Fruit fly (Drosophila melanogaster) whole organism, prepupa: ENCODE measurements around the gene Ada1-1.

Source experiments
- Blimp-1 ChIP-seq: fragments of 200-800 bp; sonication (Bioruptor generic); optimal IDR thresholded peaks from 3 replicates; lab custom pipeline; 2017; ENCODE audit warnings: missing biosample characterization, missing genetic modification characterization, mild to moderate bottlenecking, moderate library complexity, missing genetic modification reagents
- CG10631 ChIP-seq: fragments of 200-800 bp; sonication (Bioruptor generic); optimal IDR thresholded peaks from 2 replicates; lab custom pipeline; 2016; ENCODE audit warnings: missing biosample characterization, missing genetic modification characterization
- CG10669 ChIP-seq: fragments of 200-800 bp; sonication (Bioruptor generic); optimal IDR thresholded peaks from 3 replicates; lab custom pipeline; 2018; ENCODE audit warnings: missing biosample characterization, mild to moderate bottlenecking, missing genetic modification characterization, moderate library complexity
- CG11294 ChIP-seq: fragments of 200-800 bp; sonication (Bioruptor generic); IDR thresholded peaks from 2 replicates; pipeline ENCODE4 v1.3.6; 2022; ENCODE audit warnings: missing biosample characterization, missing genetic modification characterization
- CG11762 ChIP-seq: fragments of 200-800 bp; sonication (Bioruptor generic); optimal IDR thresholded peaks from 3 replicates; lab custom pipeline; 2016; ENCODE audit warnings: missing biosample characterization, missing genetic modification characterization; ENCODE audit not compliant: insufficient read depth
- CG11902 ChIP-seq: fragments of 200-800 bp; sonication (Bioruptor generic); optimal IDR thresholded peaks from 3 replicates; lab custom pipeline; 2016; ENCODE audit warnings: missing biosample characterization, missing genetic modification characterization
- CG16779 ChIP-seq: fragments of 200-800 bp; sonication (Bioruptor generic); optimal IDR thresholded peaks from 3 replicates; lab custom pipeline; 2017; ENCODE audit warnings: missing biosample characterization, mild to moderate bottlenecking, missing genetic modification characterization
- CG31627 ChIP-seq: fragments of 200-800 bp; sonication (Bioruptor generic); optimal IDR thresholded peaks from 3 replicates; lab custom pipeline; 2016; ENCODE audit warnings: missing biosample characterization, missing genetic modification characterization
- CG34406 ChIP-seq: fragments of 200-800 bp; sonication (Bioruptor generic); optimal IDR thresholded peaks from 3 replicates; lab custom pipeline; 2016; ENCODE audit warnings: missing biosample characterization, missing genetic modification characterization
- CG3919 ChIP-seq: fragments of 200-800 bp; sonication (Bioruptor generic); optimal IDR thresholded peaks from 3 replicates; lab custom pipeline; 2016; ENCODE audit warnings: missing biosample characterization, missing genetic modification characterization
- CG6276 ChIP-seq: fragments of 200-800 bp; sonication (Bioruptor generic); optimal IDR thresholded peaks from 2 replicates; lab custom pipeline; 2017; ENCODE audit warnings: missing biosample characterization, mild to moderate bottlenecking, missing genetic modification characterization
- CG6792 ChIP-seq: fragments of 200-800 bp; sonication (Bioruptor generic); optimal IDR thresholded peaks from 3 replicates; lab custom pipeline; 2016; ENCODE audit warnings: missing biosample characterization, missing genetic modification characterization
- CG6808 ChIP-seq: fragments of 200-800 bp; sonication (Bioruptor generic); optimal IDR thresholded peaks from 3 replicates; lab custom pipeline; 2017; ENCODE audit warnings: missing biosample characterization, missing genetic modification characterization, mild to moderate bottlenecking, moderate library complexity, missing genetic modification reagents
- CG6854 ChIP-seq: fragments of 200-800 bp; sonication (Bioruptor generic); optimal IDR thresholded peaks from 2 replicates; lab custom pipeline; 2017; ENCODE audit warnings: missing biosample characterization, mild to moderate bottlenecking, missing genetic modification characterization
- CG7368 ChIP-seq: fragments of 200-800 bp; sonication (Bioruptor generic); optimal IDR thresholded peaks from 3 replicates; lab custom pipeline; 2016; ENCODE audit warnings: missing biosample characterization, missing genetic modification characterization
- CG8119 ChIP-seq: fragments of 200-800 bp; sonication (Bioruptor generic); IDR thresholded peaks from 3 replicates; pipeline ENCODE4 v1.3.6; 2022; ENCODE audit warnings: missing biosample characterization, missing genetic modification characterization
- Eip75B ChIP-seq: fragments of 200-800 bp; sonication (Bioruptor generic); optimal IDR thresholded peaks from 3 replicates; lab custom pipeline; 2016; ENCODE audit warnings: missing biosample characterization, missing genetic modification characterization
- Ets21C ChIP-seq: fragments of 200-800 bp; sonication (Bioruptor generic); optimal IDR thresholded peaks from 3 replicates; lab custom pipeline; 2016; ENCODE audit warnings: missing biosample characterization, missing genetic modification characterization
- Ets96B ChIP-seq: fragments of 200-800 bp; optimal IDR thresholded peaks from 2 replicates; lab custom pipeline; 2019; ENCODE audit warnings: missing biosample characterization, mild to moderate bottlenecking, missing genetic modification characterization, moderate library complexity
- Gug ChIP-seq: fragments of 200-800 bp; sonication (Bioruptor generic); IDR thresholded peaks from 2 replicates; pipeline ENCODE4 v1.3.6; 2022; ENCODE audit warnings: missing biosample characterization, missing genetic modification characterization
- Hr38 ChIP-seq: sonication (Bioruptor generic); optimal IDR thresholded peaks from 2 replicates; lab custom pipeline; 2016; ENCODE audit warnings: missing biosample characterization, missing genetic modification characterization
- Hr4 ChIP-seq: fragments of 200-800 bp; sonication (Bioruptor generic); optimal IDR thresholded peaks from 3 replicates; lab custom pipeline; 2016; ENCODE audit warnings: missing biosample characterization, missing genetic modification characterization
- Met ChIP-seq: fragments of 200-800 bp; sonication (Bioruptor generic); optimal IDR thresholded peaks from 3 replicates; lab custom pipeline; 2016; ENCODE audit warnings: missing biosample characterization, missing genetic modification characterization
- OdsH ChIP-seq: fragments of 200-800 bp; sonication (Bioruptor generic); optimal IDR thresholded peaks from 3 replicates; lab custom pipeline; 2016; ENCODE audit warnings: missing biosample characterization, missing genetic modification characterization
- Sox102F ChIP-seq: fragments of 200-800 bp; sonication (Bioruptor generic); optimal IDR thresholded peaks from 2 replicates; lab custom pipeline; 2016; ENCODE audit warnings: missing biosample characterization, mild to moderate bottlenecking, missing genetic modification characterization
- Sox14 ChIP-seq: fragments of 200-800 bp; sonication (Bioruptor generic); optimal IDR thresholded peaks from 3 replicates; lab custom pipeline; 2016; ENCODE audit warnings: missing biosample characterization, missing genetic modification characterization
- Sox15 ChIP-seq: fragments of 200-800 bp; sonication (Bioruptor generic); optimal IDR thresholded peaks from 3 replicates; lab custom pipeline; 2016; ENCODE audit warnings: missing biosample characterization, missing genetic modification characterization
- cyc ChIP-seq: fragments of 200-800 bp; sonication (Bioruptor generic); optimal IDR thresholded peaks from 3 replicates; lab custom pipeline; 2016; ENCODE audit warnings: missing biosample characterization, missing genetic modification characterization
- dac ChIP-seq: fragments of 200-800 bp; sonication (Bioruptor generic); optimal IDR thresholded peaks from 2 replicates; lab custom pipeline; 2017; ENCODE audit warnings: missing biosample characterization, mild to moderate bottlenecking, missing genetic modification characterization
- dsx ChIP-seq: fragments of 200-800 bp; optimal IDR thresholded peaks from 3 replicates; lab custom pipeline; 2019; ENCODE audit warnings: missing biosample characterization, mild to moderate bottlenecking, missing genetic modification characterization, moderate library complexity; ENCODE audit not compliant: poor library complexity, severe bottlenecking
- esn ChIP-seq: fragments of 200-800 bp; sonication (Bioruptor generic); optimal IDR thresholded peaks from 2 replicates; lab custom pipeline; 2016; ENCODE audit warnings: missing biosample characterization, mild to moderate bottlenecking, missing genetic modification characterization, moderate library complexity
- fd85E ChIP-seq: fragments of 200-800 bp; sonication (Bioruptor generic); optimal IDR thresholded peaks from 3 replicates; lab custom pipeline; 2016; ENCODE audit warnings: missing biosample characterization, missing genetic modification characterization
- fkh ChIP-seq: fragments of 200-800 bp; sonication (Bioruptor generic); optimal IDR thresholded peaks from 3 replicates; lab custom pipeline; 2017; ENCODE audit warnings: missing biosample characterization, mild to moderate bottlenecking, missing genetic modification characterization, moderate library complexity
- spab ChIP-seq: fragments of 200-800 bp; sonication (Bioruptor generic); optimal IDR thresholded peaks from 2 replicates; lab custom pipeline; 2017; ENCODE audit warnings: missing biosample characterization, mild to moderate bottlenecking, missing genetic modification characterization, missing genetic modification reagents
- svp ChIP-seq: fragments of 200-800 bp; sonication (Bioruptor generic); peaks from one replicate; lab custom pipeline; 2016; ENCODE audit warnings: missing biosample characterization, missing genetic modification characterization
- topi ChIP-seq: fragments of 200-800 bp; sonication (Bioruptor generic); optimal IDR thresholded peaks from 3 replicates; lab custom pipeline; 2016; ENCODE audit warnings: missing biosample characterization, missing genetic modification characterization

The Ada1-1 gene

dm6 chr2L:12044613-12045350, 48.2 kb downstream of the Ada1-1 start, which contains the start of gene CG6785 (continued):
- TF ChIP-seq Blimp-1 (peak; percentile 26), dac (GFP tag; lab: Kevin White, UChicago) (peak; percentile 67), Met (GFP tag; lab: Kevin White, UChicago) (peak; percentile 86), CG6808 (GFP tag; lab: Kevin White, UChicago) (peak; percentile 73), cyc (GFP tag; lab: Kevin White, UChicago) (peak; percentile 63), dsx (GFP tag; lab: Kevin White, UChicago) (peak; percentile 47), CG16779 (tag; lab: Kevin White, UChicago) (peak; percentile 86), Eip75B (GFP tag; lab: Kevin White, UChicago) (peak; percentile 83), CG11762 (GFP tag; lab: Kevin White, UChicago) (peak; percentile 74), Gug (GFP tag; lab: Robert Waterston, UW) (peak; percentile 62), svp (GFP tag; lab: Kevin White, UChicago) (peak; percentile 92), CG6854 (GFP tag; lab: Kevin White, UChicago) (peak; percentile 79), Ets21C (GFP tag; lab: Kevin White, UChicago) (peak; percentile 51), Ets96B (tag; lab: Kevin White, UChicago) (peak; percentile 67), OdsH (GFP tag; lab: Kevin White, UChicago) (peak; percentile 81), topi (GFP tag; lab: Kevin White, UChicago) (peak; percentile 79), spab (peak; percentile 60), fd85E (GFP tag; lab: Kevin White, UChicago) (peak; percentile 26), CG8119 (GFP tag; lab: Robert Waterston, UW) (peak; percentile 91; the same call in 2 of the 3 replicates), Sox102F (GFP tag; lab: Kevin White, UChicago) (peak; percentile 88), Sox14 (GFP tag; lab: Kevin White, UChicago) (peak; percentile 85), CG7368 (GFP tag; lab: Kevin White, UChicago) (peak; percentile 83), CG10669 (peak; percentile 76), Hr38 (no peak), CG6792 (peak; percentile 92), CG11902 (no peak), fkh (peak; percentile 96), Sox15 (peak; percentile 37), CG3919 (GFP tag; lab: Kevin White, UChicago) (no peak)

- no peak for TF ChIP-seq Hr4 (GFP tag; lab: Kevin White, UChicago)
- TF ChIP-seq CG11902: no peak
- TF ChIP-seq CG8119 (GFP tag; lab: Robert Waterston, UW): no peak
- TF ChIP-seq svp (GFP tag; lab: Kevin White, UChicago): no peak
- no peak for TF ChIP-seq Blimp-1
- no peak for TF ChIP-seq CG10669
- TF ChIP-seq CG6276 (GFP tag; lab: Kevin White, UChicago): no peak
- TF ChIP-seq CG10631 (GFP tag; lab: Kevin White, UChicago): no peak
- TF ChIP-seq topi (GFP tag; lab: Kevin White, UChicago): no peak
- TF ChIP-seq CG31627 (GFP tag; lab: Kevin White, UChicago): no peak
- TF ChIP-seq Ets21C (GFP tag; lab: Kevin White, UChicago): no peak
- TF ChIP-seq CG6854 (GFP tag; lab: Kevin White, UChicago): no peak
- TF ChIP-seq CG34406 (GFP tag; lab: Kevin White, UChicago): no peak
- no peak for TF ChIP-seq esn (GFP tag; lab: Kevin White, UChicago)
- no peak for TF ChIP-seq CG11294 (GFP tag; lab: Robert Waterston, UW)
Measured at dm6 chr2L:12045578-12045940, 49.0 kb downstream of the Ada1-1 start.
